Worm (Caenorhabditis elegans) whole organism, L2 larva: Measurements from ENCODE around the gene T22E5.6.

ENCODE experiments used
- C34F6.9 ChIP-seq: fragments of 150-350 bp; optimal IDR thresholded peaks from 2 replicates; lab custom pipeline; 2014; ENCODE audit warnings: missing biosample characterization, missing genetic modification characterization
- F13H6.1 ChIP-seq: sonication (generic microtip); optimal IDR thresholded peaks from 2 replicates; lab custom pipeline; 2016; ENCODE audit warnings: missing genetic modification characterization, missing compliant biosample characterization
- R02D3.7 ChIP-seq: fragments of 150-350 bp; optimal IDR thresholded peaks from 2 replicates; lab custom pipeline; 2014; ENCODE audit warnings: missing biosample characterization, missing genetic modification characterization
- Y55F3AM.14 ChIP-seq: fragments of 200-800 bp; sonication (Bioruptor generic); optimal IDR thresholded peaks from 2 replicates; lab custom pipeline; 2018; ENCODE audit warnings: mild to moderate bottlenecking, missing genetic modification characterization, missing compliant biosample characterization
- ZK546.5 ChIP-seq: sonication (generic microtip); optimal IDR thresholded peaks from 2 replicates; lab custom pipeline; 2017; ENCODE audit warnings: missing biosample characterization, missing genetic modification characterization
- alr-1 ChIP-seq: fragments of 150-350 bp; optimal IDR thresholded peaks from 2 replicates; lab custom pipeline; 2014; ENCODE audit warnings: missing biosample characterization, missing genetic modification characterization
- blmp-1 ChIP-seq: sonication (generic microtip); optimal IDR thresholded peaks from 2 replicates; lab custom pipeline; 2017; ENCODE audit warnings: missing genetic modification characterization, mild to moderate bottlenecking, missing compliant biosample characterization, antibody characterized with exemption, moderate library complexity; ENCODE audit not compliant: insufficient read depth
- ceh-16 ChIP-seq: fragments of 150-350 bp; optimal IDR thresholded peaks from 2 replicates; lab custom pipeline; 2014; ENCODE audit warnings: missing biosample characterization, missing genetic modification characterization
- ceh-82 ChIP-seq: fragments of 150-350 bp; optimal IDR thresholded peaks from 2 replicates; lab custom pipeline; 2014; ENCODE audit warnings: missing biosample characterization, missing genetic modification characterization
- crh-2 ChIP-seq: sonication (generic microtip); optimal IDR thresholded peaks from 2 replicates; lab custom pipeline; 2017; ENCODE audit warnings: missing biosample characterization, missing genetic modification characterization
- egl-27 ChIP-seq: sonication (generic microtip); optimal IDR thresholded peaks from 3 replicates; lab custom pipeline; 2017; ENCODE audit warnings: missing biosample characterization, missing genetic modification reagents, missing genetic modification characterization
- elt-3 ChIP-seq: sonication (generic microtip); optimal IDR thresholded peaks from 2 replicates; lab custom pipeline; 2017; ENCODE audit warnings: missing biosample characterization, missing genetic modification characterization
- fos-1 ChIP-seq: fragments of 150-350 bp; optimal IDR thresholded peaks from 2 replicates; lab custom pipeline; 2014; ENCODE audit warnings: missing biosample characterization, missing genetic modification characterization
- gmeb-1 ChIP-seq: fragments of 150-350 bp; optimal IDR thresholded peaks from 2 replicates; lab custom pipeline; 2014; ENCODE audit warnings: missing biosample characterization, missing genetic modification characterization
- lin-11 ChIP-seq: fragments of 150-350 bp; sonication (generic microtip); optimal IDR thresholded peaks from 2 replicates; lab custom pipeline; 2014; ENCODE audit warnings: missing biosample characterization, missing genetic modification characterization, inconsistent platforms, mixed read lengths
- lsy-2 ChIP-seq, 2 experiments: fragments of 150-350 bp in 1 of 2; sonication (generic microtip) in 1 of 2; optimal IDR thresholded peaks; 2 replicates each; lab custom pipeline; 2014 to 2017; ENCODE audit warnings: missing biosample characterization in 2 of 2, missing genetic modification characterization in 2 of 2
- mab-5 ChIP-seq: fragments of 150-350 bp; optimal IDR thresholded peaks from 2 replicates; lab custom pipeline; 2014; ENCODE audit warnings: missing biosample characterization, missing genetic modification characterization
- mbf-1 ChIP-seq: sonication (generic microtip); optimal IDR thresholded peaks from 2 replicates; lab custom pipeline; 2017; ENCODE audit warnings: missing biosample characterization, missing genetic modification characterization
- mdl-1 ChIP-seq, 2 experiments: fragments of 150-350 bp in 1 of 2; sonication (generic microtip) in 1 of 2; optimal IDR thresholded peaks; 2 replicates each; lab custom pipeline; 2017; ENCODE audit warnings: missing biosample characterization in 2 of 2, missing genetic modification characterization in 2 of 2
- nhr-10 ChIP-seq: sonication (generic microtip); optimal IDR thresholded peaks from 2 replicates; lab custom pipeline; 2017; ENCODE audit warnings: missing biosample characterization, missing genetic modification characterization
- nhr-12 ChIP-seq: fragments of 150-350 bp; optimal IDR thresholded peaks from 2 replicates; lab custom pipeline; 2014; ENCODE audit warnings: missing biosample characterization, missing genetic modification characterization
- nhr-129 ChIP-seq: fragments of 150-350 bp; optimal IDR thresholded peaks from 2 replicates; lab custom pipeline; 2014; ENCODE audit warnings: missing biosample characterization, missing genetic modification characterization
- nhr-21 ChIP-seq: fragments of 150-350 bp; optimal IDR thresholded peaks from 2 replicates; lab custom pipeline; 2014; ENCODE audit warnings: missing biosample characterization, missing genetic modification characterization
- nhr-23 ChIP-seq: fragments of 150-350 bp; optimal IDR thresholded peaks from 2 replicates; lab custom pipeline; 2014; ENCODE audit warnings: missing biosample characterization, missing genetic modification reagents, missing genetic modification characterization
- nhr-25 ChIP-seq: fragments of 150-350 bp; sonication (generic microtip); optimal IDR thresholded peaks from 3 replicates; lab custom pipeline; 2014; ENCODE audit warnings: missing biosample characterization, missing genetic modification characterization
- nhr-6 ChIP-seq: fragments of 150-350 bp; optimal IDR thresholded peaks from 2 replicates; lab custom pipeline; 2014; ENCODE audit warnings: missing biosample characterization, missing genetic modification characterization
- nhr-77 ChIP-seq: fragments of 150-350 bp; optimal IDR thresholded peaks from 2 replicates; lab custom pipeline; 2014; ENCODE audit warnings: missing biosample characterization, missing genetic modification characterization
- peb-1 ChIP-seq: fragments of 150-350 bp; optimal IDR thresholded peaks from 2 replicates; lab custom pipeline; 2014; ENCODE audit warnings: missing biosample characterization, missing genetic modification characterization
- sem-4 ChIP-seq: fragments of 150-350 bp; optimal IDR thresholded peaks from 2 replicates; lab custom pipeline; 2014; ENCODE audit warnings: missing biosample characterization, missing genetic modification reagents, missing genetic modification characterization
- skn-1 ChIP-seq: sonication (generic microtip); optimal IDR thresholded peaks from 2 replicates; lab custom pipeline; 2017; ENCODE audit warnings: missing biosample characterization, missing genetic modification characterization
- sma-3 ChIP-seq: sonication (generic microtip); optimal IDR thresholded peaks from 2 replicates; lab custom pipeline; 2016; ENCODE audit warnings: missing genetic modification reagents, missing genetic modification characterization, missing compliant biosample characterization
- snpc-4 ChIP-seq: fragments of 150-350 bp; optimal IDR thresholded peaks from 2 replicates; lab custom pipeline; 2014; ENCODE audit warnings: missing biosample characterization, missing genetic modification characterization
- unc-39 ChIP-seq: fragments of 150-350 bp; optimal IDR thresholded peaks from 2 replicates; lab custom pipeline; 2014; ENCODE audit warnings: missing biosample characterization, missing genetic modification characterization
- unc-62 ChIP-seq: fragments of 150-350 bp; optimal IDR thresholded peaks from 2 replicates; lab custom pipeline; 2014; ENCODE audit warnings: missing biosample characterization, missing genetic modification reagents, missing genetic modification characterization
- zag-1 ChIP-seq: fragments of 150-350 bp; optimal IDR thresholded peaks from 2 replicates; lab custom pipeline; 2014; ENCODE audit warnings: missing biosample characterization, missing genetic modification characterization
- ztf-1 ChIP-seq: fragments of 200-800 bp; sonication (Bioruptor generic); conservative IDR thresholded peaks from 2 replicates; pipeline ENCODE4 v1.3.6; 2022; ENCODE audit warnings: missing genetic modification characterization, missing compliant biosample characterization
- ztf-11 ChIP-seq: sonication (generic microtip); optimal IDR thresholded peaks from 2 replicates; lab custom pipeline; 2017; ENCODE audit warnings: missing biosample characterization, missing genetic modification characterization

The T22E5.6 gene

ce11 chrX:6403122-6403521, 13.1 kb downstream of the T22E5.6 start, which contains the start of gene glt-4:
TSS of gene glt-4 (plus strand) at chrX:6403422.
- no peak for TF ChIP-seq alr-1 (tag; lab: Kevin White, UChicago)
- TF ChIP-seq mdl-1 (tag; optimal IDR thresholded peaks at IDR 0.05; lab: Kevin White, UChicago) = no peak
- no peak for TF ChIP-seq nhr-10
- TF ChIP-seq elt-3 (tag; lab: Kevin White, UChicago) = no peak
- no peak for TF ChIP-seq sem-4
- TF ChIP-seq snpc-4 (tag; lab: Kevin White, UChicago) = no peak
- TF ChIP-seq egl-27 (tag; lab: Kevin White, UChicago) = no peak
- no peak for TF ChIP-seq skn-1
- TF ChIP-seq unc-62 (GFP tag; lab: Kevin White, UChicago) = no peak
- no peak for TF ChIP-seq lsy-2 (tag; optimal IDR thresholded peaks at IDR 0.05; lab: Kevin White, UChicago)
- TF ChIP-seq blmp-1 (tag; lab: Kevin White, UChicago) = no peak
- no peak for TF ChIP-seq peb-1
- TF ChIP-seq mbf-1 (tag; lab: Kevin White, UChicago) = no peak
- no peak for TF ChIP-seq ceh-16 (tag; lab: Kevin White, UChicago)
- TF ChIP-seq lin-11 = no peak
- no peak for TF ChIP-seq unc-39
- no peak for TF ChIP-seq ztf-11 (tag; lab: Kevin White, UChicago)

- peak in 1 of 2 experiments; percentile 5 for TF ChIP-seq lsy-2 (tag; optimal IDR thresholded peaks at IDR 0.05; lab: Kevin White, UChicago)
- no peak for TF ChIP-seq ZK546.5
- no peak for TF ChIP-seq ceh-82 (tag; lab: Kevin White, UChicago)
- peak; percentile 6 for TF ChIP-seq F13H6.1
- no peak for TF ChIP-seq zag-1 (tag; lab: Kevin White, UChicago)
- no peak for TF ChIP-seq R02D3.7 (tag; lab: Kevin White, UChicago)
- no peak for TF ChIP-seq crh-2 (tag; lab: Kevin White, UChicago)
- TF ChIP-seq sma-3 (GFP tag; lab: Kevin White, UChicago) = no peak
- TF ChIP-seq snpc-4 (tag; lab: Kevin White, UChicago) = no peak
- TF ChIP-seq nhr-10 = no peak
- TF ChIP-seq unc-39 = no peak
- TF ChIP-seq mab-5 (tag; lab: Kevin White, UChicago) = no peak
- peak; percentile 8 for TF ChIP-seq C34F6.9 (tag; lab: Kevin White, UChicago)
- TF ChIP-seq ztf-1 = no peak
- TF ChIP-seq Y55F3AM.14 = no peak
- no peak for TF ChIP-seq fos-1 (tag; lab: Kevin White, UChicago)
These were observed 16.8 kb downstream of the T22E5.6 start for ce11 chrX:6399450-6399849.

ce11 chrX:6391491-6391890, 24.7 kb downstream of the T22E5.6 start, which contains the start of gene igcm-2:
TSS of gene igcm-2 (minus strand) at chrX:6391591.
- no peak for TF ChIP-seq nhr-21 (tag; lab: Kevin White, UChicago)
- no peak for TF ChIP-seq crh-2 (tag; lab: Kevin White, UChicago)
- TF ChIP-seq nhr-23 (tag; lab: Kevin White, UChicago) = no peak
- no peak for TF ChIP-seq elt-3 (tag; lab: Kevin White, UChicago)
- TF ChIP-seq skn-1 = no peak
- TF ChIP-seq lin-11 = no peak
- TF ChIP-seq nhr-129 (tag; lab: Kevin White, UChicago) = no peak
- no peak for TF ChIP-seq nhr-77
- no peak for TF ChIP-seq mdl-1 (tag; optimal IDR thresholded peaks at IDR 0.05; lab: Kevin White, UChicago)
- no peak for TF ChIP-seq ceh-82 (tag; lab: Kevin White, UChicago)
- no peak for TF ChIP-seq nhr-10

ce11 chrX:6388639-6389038, 27.6 kb downstream of the T22E5.6 start:
- TF ChIP-seq crh-2 (tag; lab: Kevin White, UChicago) (no peak), C34F6.9 (tag; lab: Kevin White, UChicago) (no peak), nhr-23 (tag; lab: Kevin White, UChicago) (no peak), blmp-1 (tag; lab: Kevin White, UChicago) (no peak), snpc-4 (tag; lab: Kevin White, UChicago) (no peak), ztf-1 (no peak), gmeb-1 (tag; lab: Kevin White, UChicago) (no peak), nhr-12 (tag; lab: Kevin White, UChicago) (no peak), nhr-25 (tag; lab: Kevin White, UChicago) (no peak), sem-4 (no peak), nhr-6 (tag; lab: Kevin White, UChicago) (no peak), sma-3 (GFP tag; lab: Kevin White, UChicago) (no peak), mdl-1 (tag; optimal IDR thresholded peaks at IDR 0.05; lab: Kevin White, UChicago) (no peak), alr-1 (tag; lab: Kevin White, UChicago) (no peak), F13H6.1 (no peak)
